Fruit fly (Drosophila melanogaster): Measurements from ENCODE around the gene vsg.

- TF ChIP-seq Dll (optimal IDR thresholded peaks at IDR 0.05) (no peak), pan (optimal IDR thresholded peaks at IDR 0.05) (no peak), psq (optimal IDR thresholded peaks at IDR 0.05) (no peak), usp (GFP tag; optimal IDR thresholded peaks at IDR 0.05) (no peak), CG8478 (optimal IDR thresholded peaks at IDR 0.05) (no peak)
Measured at dm6 chr3L:9711203-9711602, 2.9 kb upstream of the vsg start.
